Fruit fly (Drosophila melanogaster) whole organism, embryonic: ENCODE data around the gene Gr5a.

Source experiments
- Bteb2 ChIP-seq: fragments of 200-800 bp; sonication (Bioruptor generic); optimal IDR thresholded peaks from 2 replicates; lab custom pipeline; 2016; ENCODE audit warnings: missing biosample characterization, missing genetic modification characterization
- CG10274 ChIP-seq: fragments of 200-800 bp; sonication (Bioruptor generic); optimal IDR thresholded peaks from 3 replicates; lab custom pipeline; 2017; ENCODE audit warnings: missing biosample characterization, mild to moderate bottlenecking, missing genetic modification characterization
- CG10321 ChIP-seq: fragments of 200-800 bp; sonication (Bioruptor generic); IDR thresholded peaks from 2 replicates; pipeline ENCODE4 v1.3.6; 2022; ENCODE audit warnings: missing biosample characterization, missing genetic modification characterization
- CG13123 ChIP-seq: fragments of 200-800 bp; sonication (Bioruptor generic); optimal IDR thresholded peaks from 2 replicates; lab custom pipeline; 2016; ENCODE audit warnings: missing biosample characterization, missing genetic modification characterization
- CG13624 ChIP-seq: fragments of 200-800 bp; sonication (Bioruptor generic); optimal IDR thresholded peaks from 2 replicates; lab custom pipeline; 2016; ENCODE audit warnings: missing biosample characterization, missing genetic modification characterization
- CG13775 ChIP-seq: fragments of 200-800 bp; sonication (Bioruptor generic); optimal IDR thresholded peaks from 3 replicates; lab custom pipeline; 2017; ENCODE audit warnings: missing biosample characterization, mild to moderate bottlenecking, missing genetic modification characterization
- CG1603 ChIP-seq: fragments of 200-800 bp; sonication (Bioruptor generic); optimal IDR thresholded peaks from 2 replicates; lab custom pipeline; 2019; ENCODE audit warnings: missing biosample characterization, mild to moderate bottlenecking, missing genetic modification characterization, moderate library complexity
- CG17568 ChIP-seq: fragments of 200-800 bp; sonication (Bioruptor generic); optimal IDR thresholded peaks from 2 replicates; lab custom pipeline; 2018; ENCODE audit warnings: missing biosample characterization, mild to moderate bottlenecking, missing genetic modification characterization, moderate library complexity
- CG18764 ChIP-seq: fragments of 200-800 bp; sonication (Bioruptor generic); optimal IDR thresholded peaks from 3 replicates; lab custom pipeline; 2016; ENCODE audit warnings: missing biosample characterization, missing genetic modification characterization
- CG31224 ChIP-seq: fragments of 200-800 bp; sonication (Bioruptor generic); IDR thresholded peaks from 2 replicates; pipeline ENCODE4 v1.3.6; 2022; ENCODE audit warnings: missing biosample characterization, missing genetic modification characterization
- CG32767 ChIP-seq: fragments of 200-800 bp; sonication (Bioruptor generic); IDR thresholded peaks from 2 replicates; pipeline ENCODE4 v1.3.6; 2022; ENCODE audit warnings: missing biosample characterization, missing genetic modification characterization
- CG33557 ChIP-seq: fragments of 200-800 bp; sonication (Bioruptor generic); optimal IDR thresholded peaks from 2 replicates; lab custom pipeline; 2019; ENCODE audit warnings: missing biosample characterization, mild to moderate bottlenecking, missing genetic modification characterization, moderate library complexity
- CG3726 ChIP-seq: fragments of 200-800 bp; sonication (Bioruptor generic); IDR thresholded peaks from 3 replicates; pipeline ENCODE4, ENCODE4 v1.3.6; 2022; ENCODE audit warnings: missing biosample characterization, missing genetic modification characterization
- CG43689 ChIP-seq: fragments of 200-800 bp; sonication (Bioruptor generic); IDR thresholded peaks from 2 replicates; pipeline ENCODE4 v1.3.6; 2022; ENCODE audit warnings: missing biosample characterization, missing genetic modification characterization
- CG7987 ChIP-seq: fragments of 200-800 bp; sonication (Bioruptor generic); optimal IDR thresholded peaks from 2 replicates; lab custom pipeline; 2018; ENCODE audit warnings: missing biosample characterization, mild to moderate bottlenecking, missing genetic modification characterization, moderate library complexity
- CG8359 ChIP-seq: fragments of 200-800 bp; sonication (Bioruptor generic); optimal IDR thresholded peaks from 2 replicates; lab custom pipeline; 2017; ENCODE audit warnings: missing biosample characterization, mild to moderate bottlenecking, missing genetic modification characterization, borderline replicate concordance
- CG8388 ChIP-seq: fragments of 200-800 bp; sonication (Bioruptor generic); optimal IDR thresholded peaks from 2 replicates; lab custom pipeline; 2019; ENCODE audit warnings: missing biosample characterization, mild to moderate bottlenecking, missing genetic modification characterization, moderate library complexity
- CrebB ChIP-seq: fragments of 200-800 bp; sonication (Bioruptor generic); optimal IDR thresholded peaks from 3 replicates; lab custom pipeline; 2018; ENCODE audit warnings: missing biosample characterization, mild to moderate bottlenecking, missing genetic modification characterization
- D19B ChIP-seq: fragments of 200-800 bp; sonication (Bioruptor generic); optimal IDR thresholded peaks from 2 replicates; lab custom pipeline; 2017; ENCODE audit warnings: missing biosample characterization, mild to moderate bottlenecking, missing genetic modification characterization
- Dbx ChIP-seq: fragments of 200-800 bp; sonication (Bioruptor generic); IDR thresholded peaks from 3 replicates; pipeline ENCODE4 v1.3.6; 2022; ENCODE audit warnings: missing biosample characterization, missing genetic modification characterization
- Dek ChIP-seq: fragments of 200-800 bp; sonication (Bioruptor generic); optimal IDR thresholded peaks from 3 replicates; lab custom pipeline; 2019; ENCODE audit warnings: missing biosample characterization, mild to moderate bottlenecking, missing genetic modification characterization, moderate library complexity
- Dip2 ChIP-seq: fragments of 200-800 bp; sonication (Bioruptor generic); IDR thresholded peaks from 2 replicates; pipeline ENCODE4 v1.3.6; 2022; ENCODE audit warnings: missing biosample characterization, missing genetic modification characterization
- GATAe ChIP-seq: fragments of 200-800 bp; sonication (Bioruptor generic); conservative IDR thresholded peaks from 2 replicates; pipeline ENCODE4 v1.3.6; 2022; ENCODE audit warnings: missing biosample characterization, missing genetic modification characterization
- Hsf ChIP-seq: fragments of 200-800 bp; sonication (Bioruptor generic); optimal IDR thresholded peaks from 3 replicates; lab custom pipeline; 2016; ENCODE audit warnings: missing biosample characterization, missing genetic modification characterization
- Lpt ChIP-seq: fragments of >200 bp; optimal IDR thresholded peaks from 2 replicates; lab custom pipeline; 2018; ENCODE audit warnings: missing biosample characterization, missing genetic modification characterization
- Nf-YC ChIP-seq: fragments of 200-800 bp; optimal IDR thresholded peaks from 3 replicates; lab custom pipeline; 2019; ENCODE audit warnings: missing biosample characterization, mild to moderate bottlenecking, missing genetic modification characterization, moderate library complexity
- Optix ChIP-seq: fragments of 200-800 bp; sonication (Bioruptor generic); IDR thresholded peaks from 3 replicates; pipeline ENCODE4 v1.3.6; 2022; ENCODE audit warnings: missing biosample characterization, missing genetic modification characterization
- Rx ChIP-seq: fragments of 200-800 bp; sonication (Bioruptor generic); IDR thresholded peaks from 2 replicates; pipeline ENCODE4 v1.3.6; 2022; ENCODE audit warnings: missing biosample characterization, missing genetic modification characterization
- Six4 ChIP-seq: fragments of 200-800 bp; sonication (Bioruptor generic); optimal IDR thresholded peaks from 2 replicates; lab custom pipeline; 2016; ENCODE audit warnings: missing biosample characterization, missing genetic modification characterization
- Spps ChIP-seq: fragments of 200-800 bp; sonication (Bioruptor generic); optimal IDR thresholded peaks from 2 replicates; lab custom pipeline; 2018; ENCODE audit warnings: missing biosample characterization, mild to moderate bottlenecking, missing genetic modification characterization
- Tbp ChIP-seq: fragments of >200 bp; optimal IDR thresholded peaks from 2 replicates; lab custom pipeline; 2018; ENCODE audit warnings: missing biosample characterization, missing genetic modification characterization
- Usf ChIP-seq: fragments of 200-800 bp; sonication (Bioruptor generic); optimal IDR thresholded peaks from 2 replicates; lab custom pipeline; 2017; ENCODE audit warnings: missing genotype, missing biosample characterization, missing genetic modification characterization
- ab ChIP-seq: fragments of 200-800 bp; sonication (Bioruptor generic); optimal IDR thresholded peaks from 2 replicates; lab custom pipeline; 2016; ENCODE audit warnings: missing biosample characterization, missing genetic modification characterization
- bcd ChIP-seq: fragments of 200-800 bp; sonication (Bioruptor generic); optimal IDR thresholded peaks from 2 replicates; lab custom pipeline; 2017; ENCODE audit warnings: missing biosample characterization, mild to moderate bottlenecking, missing genetic modification characterization
- cg ChIP-seq: fragments of 200-800 bp; sonication (Bioruptor generic); optimal IDR thresholded peaks from 3 replicates; lab custom pipeline; 2019; ENCODE audit warnings: missing biosample characterization, mild to moderate bottlenecking, missing genetic modification characterization, moderate library complexity
- chn ChIP-seq: fragments of 200-800 bp; sonication (Bioruptor generic); optimal IDR thresholded peaks from 2 replicates; lab custom pipeline; 2016; ENCODE audit warnings: missing biosample characterization, missing genetic modification characterization
- dimm ChIP-seq: fragments of 200-800 bp; sonication (Bioruptor generic); IDR thresholded peaks from 2 replicates; pipeline ENCODE4 v1.3.6; 2022; ENCODE audit warnings: missing biosample characterization, missing genetic modification characterization
- dm ChIP-seq: fragments of 200-800 bp; sonication (Bioruptor generic); optimal IDR thresholded peaks from 3 replicates; lab custom pipeline; 2016; ENCODE audit warnings: missing biosample characterization, missing genetic modification characterization
- esg ChIP-seq: fragments of 200-800 bp; sonication (Bioruptor generic); conservative IDR thresholded peaks from 2 replicates; pipeline ENCODE4 v1.3.6; 2022; ENCODE audit warnings: missing biosample characterization, missing genetic modification characterization
- gsb ChIP-seq: fragments of 200-800 bp; sonication (Bioruptor generic); IDR thresholded peaks from 2 replicates; pipeline ENCODE4 v1.3.6; 2022; ENCODE audit warnings: missing biosample characterization, missing genetic modification characterization
- inv ChIP-seq: fragments of 200-800 bp; sonication (Bioruptor generic); IDR thresholded peaks from 2 replicates; pipeline ENCODE4 v1.3.6; 2022; ENCODE audit warnings: missing biosample characterization, missing genetic modification characterization; ENCODE audit not compliant: partially characterized antibody
- p53 ChIP-seq: fragments of 200-800 bp; sonication (Bioruptor generic); optimal IDR thresholded peaks from 2 replicates; lab custom pipeline; 2016; ENCODE audit warnings: missing biosample characterization, missing genetic modification characterization
- pho ChIP-seq: fragments of 200-800 bp; sonication (Bioruptor generic); optimal IDR thresholded peaks from 2 replicates; lab custom pipeline; 2016; ENCODE audit warnings: missing biosample characterization, missing genetic modification characterization
- rib ChIP-seq: fragments of 200-800 bp; sonication (Bioruptor generic); IDR thresholded peaks from 2 replicates; pipeline ENCODE4 v1.3.6; 2022; ENCODE audit warnings: missing biosample characterization, missing genetic modification characterization
- scrt ChIP-seq: fragments of 200-800 bp; sonication (Bioruptor generic); optimal IDR thresholded peaks from 2 replicates; lab custom pipeline; 2018; ENCODE audit warnings: missing biosample characterization, mild to moderate bottlenecking, missing genetic modification characterization, moderate library complexity
- sens ChIP-seq: fragments of 200-800 bp; sonication (Bioruptor generic); peaks from one replicate; lab custom pipeline; 2016; ENCODE audit warnings: missing biosample characterization, missing genetic modification characterization
- seq ChIP-seq: fragments of 200-800 bp; sonication (Bioruptor generic); IDR thresholded peaks from 2 replicates; pipeline ENCODE4 v1.3.6; 2022; ENCODE audit warnings: missing biosample characterization, missing genetic modification characterization
- sug ChIP-seq: fragments of 200-800 bp; optimal IDR thresholded peaks from 2 replicates; lab custom pipeline; 2019; ENCODE audit warnings: missing biosample characterization, mild to moderate bottlenecking, missing genetic modification characterization, moderate library complexity
- trh ChIP-seq: fragments of 200-800 bp; sonication (Bioruptor generic); optimal IDR thresholded peaks from 2 replicates; lab custom pipeline; 2016; ENCODE audit warnings: missing biosample characterization, missing genetic modification characterization
- wdn ChIP-seq: fragments of 200-800 bp; sonication (Bioruptor generic); IDR thresholded peaks from 2 replicates; pipeline ENCODE4 v1.3.6; 2022; ENCODE audit warnings: missing biosample characterization, missing genetic modification characterization
- wek ChIP-seq: fragments of 200-800 bp; sonication (Bioruptor generic); optimal IDR thresholded peaks from 3 replicates; lab custom pipeline; 2018; ENCODE audit warnings: missing biosample characterization, mild to moderate bottlenecking, missing genetic modification characterization, moderate library complexity
- yki ChIP-seq: fragments of >200 bp; optimal IDR thresholded peaks from 3 replicates; lab custom pipeline; 2018

The Gr5a gene

dm6 chrX:5718476-5719012 is 38.1 kb downstream of the Gr5a start (continued):
- TF ChIP-seq bcd (GFP tag; lab: Kevin White, UChicago), result peak; percentile 60
- no peak for TF ChIP-seq Six4
- peak; percentile 52 for TF ChIP-seq CG17568
- no peak for TF ChIP-seq inv (GFP tag; lab: Robert Waterston, UW)
- TF ChIP-seq p53, result no peak
- TF ChIP-seq cg (GFP tag; lab: Kevin White, UChicago), result no peak
- TF ChIP-seq sens, result no peak
- no peak for TF ChIP-seq wek (GFP tag; lab: Kevin White, UChicago)
- no peak for TF ChIP-seq Lpt (GFP tag; lab: Kevin White, UChicago)
- TF ChIP-seq Tbp (GFP tag; lab: Kevin White, UChicago), result no peak
- TF ChIP-seq Dbx (GFP tag; lab: Robert Waterston, UW), result peak; percentile 88
- TF ChIP-seq rib (GFP tag; lab: Robert Waterston, UW), result peak; percentile 84
- TF ChIP-seq esg, result peak; percentile 37; the same call in 1 of the 2 replicates
- peak; percentile 23 for TF ChIP-seq CG18764
- no peak for TF ChIP-seq yki (lab: Kevin White, UChicago)
- peak; percentile 23; the same call in 1 of the 3 replicates for TF ChIP-seq Optix (GFP tag; lab: Robert Waterston, UW)
- peak; percentile 68 for TF ChIP-seq Dek (tag; lab: Kevin White, UChicago)
- no peak for TF ChIP-seq ab (GFP tag; lab: Kevin White, UChicago)
- TF ChIP-seq Bteb2 (GFP tag; lab: Kevin White, UChicago), result no peak
- no peak for TF ChIP-seq CG8388
- TF ChIP-seq CG31224 (GFP tag; lab: Robert Waterston, UW), result peak; percentile 64
- TF ChIP-seq CG10321 (GFP tag; lab: Robert Waterston, UW), result no peak
- TF ChIP-seq Usf (GFP tag; lab: Kevin White, UChicago), result no peak
- peak; percentile 58 for TF ChIP-seq scrt
- peak; percentile 35 for TF ChIP-seq CG13775
- TF ChIP-seq Nf-YC (tag; lab: Kevin White, UChicago), result peak; percentile 23
- TF ChIP-seq CG32767 (GFP tag; lab: Robert Waterston, UW), result 0 out of 2 replicates have a peak, but pooled peaks have one; percentile 17
- TF ChIP-seq gsb, result peak; percentile 51; the same call in 1 of the 2 replicates
- TF ChIP-seq dimm (GFP tag; lab: Robert Waterston, UW), result no peak
- no peak for TF ChIP-seq CG33557 (GFP tag; lab: Kevin White, UChicago)
- no peak for TF ChIP-seq CG8359 (GFP tag; lab: Kevin White, UChicago)
- peak; percentile 21; the same call in 1 of the 2 replicates for TF ChIP-seq Rx (GFP tag; lab: Robert Waterston, UW)
- TF ChIP-seq CG3726 (GFP tag; lab: Robert Waterston, UW), result no peak
- no peak for TF ChIP-seq pho (GFP tag; lab: Kevin White, UChicago)
- TF ChIP-seq trh, result no peak
- no peak for TF ChIP-seq CG13123 (GFP tag; lab: Kevin White, UChicago)
- no peak for TF ChIP-seq Hsf (GFP tag; lab: Kevin White, UChicago)
- peak; percentile 92 for TF ChIP-seq sug (tag; lab: Kevin White, UChicago)
- no peak for TF ChIP-seq CG7987 (GFP tag; lab: Kevin White, UChicago)
- TF ChIP-seq chn (GFP tag; lab: Kevin White, UChicago), result no peak
- TF ChIP-seq seq (GFP tag; lab: Robert Waterston, UW), result peak; percentile 46; the same call in 1 of the 2 replicates
- peak; percentile 20; the same call in 1 of the 2 replicates for TF ChIP-seq GATAe (GFP tag; lab: Robert Waterston, UW)
- TF ChIP-seq Dip2 (GFP tag; lab: Robert Waterston, UW), result no peak
- no peak for TF ChIP-seq dm
- TF ChIP-seq CG43689 (GFP tag; lab: Robert Waterston, UW), result no peak
- TF ChIP-seq CG13624 (GFP tag; lab: Kevin White, UChicago), result no peak
- TF ChIP-seq wdn (GFP tag; lab: Robert Waterston, UW), result peak; percentile 69
- TF ChIP-seq CG10274 (GFP tag; lab: Kevin White, UChicago), result peak; percentile 38
- TF ChIP-seq CG1603 (tag; lab: Kevin White, UChicago), result peak; percentile 4
- TF ChIP-seq CrebB (tag; lab: Kevin White, UChicago), result peak; percentile 8
- TF ChIP-seq D19B (GFP tag; lab: Kevin White, UChicago), result peak; percentile 50
- TF ChIP-seq Spps, result no peak
